Worm (Caenorhabditis elegans): Measurements from ENCODE around the gene ZK418.13.

The ZK418.13 gene

DNA sequence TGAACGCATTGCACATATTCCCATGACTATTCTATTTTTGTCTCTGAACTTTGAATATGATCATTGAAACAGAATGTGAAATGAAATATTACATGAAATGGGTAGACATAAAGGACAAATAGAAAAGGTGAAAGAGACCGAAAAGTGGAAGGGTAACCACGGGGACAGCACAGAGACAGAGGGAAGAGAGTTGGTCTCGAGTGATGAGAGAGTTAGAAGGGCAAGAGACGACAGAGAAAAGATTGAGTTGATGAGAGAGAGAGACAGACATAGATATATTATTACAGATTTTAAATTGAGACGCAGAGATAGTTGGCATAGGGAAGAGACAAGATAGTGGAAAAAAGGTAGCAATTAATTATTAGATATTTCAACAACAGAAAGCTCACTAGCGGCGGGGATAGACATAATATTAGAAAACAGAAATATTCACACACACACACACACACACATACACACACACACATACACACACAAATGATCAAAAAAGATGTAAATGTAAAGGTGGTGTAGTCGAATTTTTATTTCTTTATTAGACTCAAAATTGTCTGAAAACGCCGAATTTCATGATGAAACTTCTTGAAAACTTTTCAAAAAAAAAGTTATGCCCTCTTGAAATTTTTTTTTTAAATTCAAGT, 40.4 kb upstream of the ZK418.13 start:
- TF ChIP-seq nfyb-1 (GFP tag; IDR thresholded peaks at IDR 0.05) (no peak), ztf-6 (GFP tag; IDR thresholded peaks at IDR 0.05) (no peak), him-1 (tag; optimal IDR thresholded peaks at IDR 0.05) (no peak), mel-28 (tag; optimal IDR thresholded peaks at IDR 0.05; ENCODE audit: borderline replicate concordance) (no peak), snpc-1.1 (tag; optimal IDR thresholded peaks at IDR 0.05; ENCODE audit: insufficient read depth) (no peak), tbp1 (GFP tag; optimal IDR thresholded peaks at IDR 0.05) (peak; percentile 21), pha-4 (tag; optimal IDR thresholded peaks at IDR 0.05) (no peak), dpl-1 (GFP tag; optimal IDR thresholded peaks at IDR 0.05) (no peak), mes-4 (tag; optimal IDR thresholded peaks at IDR 0.05) (no peak), snpc-4 (GFP tag; optimal IDR thresholded peaks at IDR 0.05) (no peak), snpc-4 (tag; optimal IDR thresholded peaks at IDR 0.05) (peak in 1 of 4 experiments; percentile 14), F39B2.1 (GFP tag; IDR thresholded peaks at IDR 0.05) (no peak), F49E8.2 (tag; optimal IDR thresholded peaks at IDR 0.05; ENCODE audit: insufficient read depth) (no peak), F23B12.7 (tag; optimal IDR thresholded peaks at IDR 0.05; ENCODE audit: insufficient read depth) (no peak), let-526 (GFP tag; IDR thresholded peaks at IDR 0.05) (no peak), ama-1 (optimal IDR thresholded peaks at IDR 0.05) (no peak), ama-1 (GFP tag; optimal IDR thresholded peaks at IDR 0.05) (no peak), lin-35 (GFP tag; optimal IDR thresholded peaks at IDR 0.05) (no peak), zim-3 (tag; optimal IDR thresholded peaks at IDR 0.05) (no peak), rec-8 (tag; optimal IDR thresholded peaks at IDR 0.05) (no peak), athp-1 (tag; optimal IDR thresholded peaks at IDR 0.05) (no peak), ccch-3 (GFP tag; optimal IDR thresholded peaks at IDR 0.05) (no peak), lir-1 (GFP tag; conservative IDR thresholded peaks at IDR 0.05) (no peak), bed-2 (GFP tag; IDR thresholded peaks at IDR 0.05) (no peak), F22D6.2 (tag; optimal IDR thresholded peaks at IDR 0.05) (no peak), tbx-9 (tag; optimal IDR thresholded peaks at IDR 0.05; ENCODE audit: borderline replicate concordance) (no peak), T07F8.4 (tag; optimal IDR thresholded peaks at IDR 0.05) (no peak), madf-3 (GFP tag; IDR thresholded peaks at IDR 0.05) (no peak), Y67H2A.10 (GFP tag; conservative IDR thresholded peaks at IDR 0.05) (no peak), xnd-1 (tag; optimal IDR thresholded peaks at IDR 0.05) (no peak), mcd-1 (GFP tag; IDR thresholded peaks at IDR 0.05) (peak; percentile 33; the same call in 1 of the 2 replicates), ztf-3 (GFP tag; optimal IDR thresholded peaks at IDR 0.05) (no peak), lsl-1 (GFP tag; optimal IDR thresholded peaks at IDR 0.05) (no peak), let-607 (tag; optimal IDR thresholded peaks at IDR 0.05) (no peak), lin-40 (tag; optimal IDR thresholded peaks at IDR 0.05) (peak; percentile 46), madf-10 (tag; optimal IDR thresholded peaks at IDR 0.05) (no peak), attf-5 (GFP tag; optimal IDR thresholded peaks at IDR 0.05) (peak; percentile 71), repo-1 (tag; optimal IDR thresholded peaks at IDR 0.05) (peak; percentile 21), F10E7.11 (tag; optimal IDR thresholded peaks at IDR 0.05) (no peak), nhr-90 (tag; optimal IDR thresholded peaks at IDR 0.05) (no peak), nhr-179 (tag; optimal IDR thresholded peaks at IDR 0.05) (no peak), lin-54 (GFP tag; optimal IDR thresholded peaks at IDR 0.05) (peak; percentile 35), nhr-80 (tag; optimal IDR thresholded peaks at IDR 0.05) (peak; percentile 69), ZK185.1 (tag; optimal IDR thresholded peaks at IDR 0.05; ENCODE audit: poor library complexity, severe bottlenecking) (peak; percentile 21), K12H6.12 (tag; optimal IDR thresholded peaks at IDR 0.05) (no peak), F57C9.4 (tag; optimal IDR thresholded peaks at IDR 0.05) (no peak), ceh-58 (GFP tag; IDR thresholded peaks at IDR 0.05) (no peak), hsf-1 (GFP tag; IDR thresholded peaks at IDR 0.05) (no peak)

Measured in whole organism, young adult.